Worm (Caenorhabditis elegans): Measurements from ENCODE around the gene tat-3.

The tat-3 gene

ce11 chrIII:10691019-10691418 lies 39.5 kb downstream of the tat-3 start, which contains the start of gene Y39A1A.17:
Y39A1A.17 (minus strand) TSS chrIII:10691119.
- TF ChIP-seq ces-1 (GFP tag; optimal IDR thresholded peaks at IDR 0.05) (no peak), sem-2 (GFP tag; optimal IDR thresholded peaks at IDR 0.05) (no peak), flh-1 (GFP tag; optimal IDR thresholded peaks at IDR 0.05) (no peak), cnd-1 (tag; optimal IDR thresholded peaks at IDR 0.05) (no peak), nhr-28 (tag; optimal IDR thresholded peaks at IDR 0.05) (no peak), blmp-1 (tag; optimal IDR thresholded peaks at IDR 0.05) (no peak), M03D4.4 (tag; optimal IDR thresholded peaks at IDR 0.05) (no peak), ham-2 (GFP tag; optimal IDR thresholded peaks at IDR 0.05) (no peak), unc-39 (tag; optimal IDR thresholded peaks at IDR 0.05) (no peak), ceh-39 (tag; optimal IDR thresholded peaks at IDR 0.05) (no peak), mab-5 (tag; optimal IDR thresholded peaks at IDR 0.05) (no peak), bed-3 (GFP tag; optimal IDR thresholded peaks at IDR 0.05) (no peak), sptf-1 (tag; optimal IDR thresholded peaks at IDR 0.05) (no peak), nhr-12 (tag; optimal IDR thresholded peaks at IDR 0.05) (no peak), tbx-8 (GFP tag; optimal IDR thresholded peaks at IDR 0.05) (no peak), lin-32 (GFP tag; optimal IDR thresholded peaks at IDR 0.05) (no peak), zip-8 (tag; optimal IDR thresholded peaks at IDR 0.05) (no peak), ceh-43 (GFP tag; optimal IDR thresholded peaks at IDR 0.05) (no peak), pha-4 (tag; optimal IDR thresholded peaks at IDR 0.05) (no peak), mep-1 (tag; optimal IDR thresholded peaks at IDR 0.05) (no peak)

ce11 chrIII:10689057-10689456 lies 41.4 kb downstream of the tat-3 start, which contains the start of gene Y39A1A.31:
Y39A1A.31 (minus strand) TSS chrIII:10689157.
- TF ChIP-seq zip-8 (tag; optimal IDR thresholded peaks at IDR 0.05), result no peak
- TF ChIP-seq ces-1 (GFP tag; optimal IDR thresholded peaks at IDR 0.05), result no peak
- no peak for TF ChIP-seq elt-3 (tag; optimal IDR thresholded peaks at IDR 0.05)
- no peak for TF ChIP-seq elt-1 (tag; optimal IDR thresholded peaks at IDR 0.05; ENCODE audit: borderline replicate concordance, insufficient read depth)
- TF ChIP-seq cnd-1 (tag; optimal IDR thresholded peaks at IDR 0.05), result no peak
- TF ChIP-seq flh-1 (GFP tag; optimal IDR thresholded peaks at IDR 0.05), result no peak
- no peak for TF ChIP-seq ceh-39 (tag; optimal IDR thresholded peaks at IDR 0.05)

ce11 chrIII:10678971-10679370 lies 51.5 kb downstream of the tat-3 start, which contains the start of gene Y39A1A.16:
Y39A1A.16 (plus strand) TSS chrIII:10679271.
- no peak for TF ChIP-seq sem-2 (GFP tag; optimal IDR thresholded peaks at IDR 0.05)
- TF ChIP-seq blmp-1 (tag; optimal IDR thresholded peaks at IDR 0.05), result no peak
- no peak for TF ChIP-seq lin-13 (tag; optimal IDR thresholded peaks at IDR 0.05)
- no peak for TF ChIP-seq elt-3 (tag; optimal IDR thresholded peaks at IDR 0.05)
- no peak for TF ChIP-seq ham-2 (GFP tag; optimal IDR thresholded peaks at IDR 0.05)
- no peak for TF ChIP-seq ceh-83 (GFP tag; optimal IDR thresholded peaks at IDR 0.05)
- no peak for TF ChIP-seq nhr-2 (tag; optimal IDR thresholded peaks at IDR 0.05)
- TF ChIP-seq unc-120 (tag; optimal IDR thresholded peaks at IDR 0.05; ENCODE audit: poor library complexity, severe bottlenecking), result no peak
- TF ChIP-seq cnd-1 (tag; optimal IDR thresholded peaks at IDR 0.05), result no peak
